Worm (Caenorhabditis elegans) whole organism, L1 larva: Measurements from ENCODE around the gene srj-21.

Source experiments
- alr-1 ChIP-seq: fragments of 200-800 bp; sonication (Bioruptor generic); optimal IDR thresholded peaks from 2 replicates; lab custom pipeline; 2018; ENCODE audit warnings: borderline replicate concordance, mild to moderate bottlenecking, missing genetic modification characterization, missing compliant biosample characterization
- aly-2 ChIP-seq: fragments of 150-350 bp; optimal IDR thresholded peaks from 2 replicates; lab custom pipeline; 2014; ENCODE audit warnings: missing biosample characterization, missing genetic modification characterization
- ama-1 ChIP-seq: fragments of 150-350 bp; optimal IDR thresholded peaks from 2 replicates; lab custom pipeline; 2014
- blmp-1 ChIP-seq: fragments of 150-350 bp; optimal IDR thresholded peaks from 2 replicates; lab custom pipeline; 2014; ENCODE audit warnings: missing biosample characterization, missing genetic modification characterization
- ceh-63 ChIP-seq: fragments of 200-800 bp; sonication (Bioruptor generic); optimal IDR thresholded peaks from 2 replicates; lab custom pipeline; 2018; ENCODE audit warnings: mild to moderate bottlenecking, missing genetic modification characterization, missing compliant biosample characterization
- ceh-82 ChIP-seq, 3 experiments: fragments of 150-350 bp in 1 of 3; sonication (generic microtip) in 2 of 3; optimal IDR thresholded peaks; 2 replicates each; lab custom pipeline; 2014 to 2017; ENCODE audit warnings: missing biosample characterization in 3 of 3, missing genetic modification characterization in 3 of 3
- ces-1 ChIP-seq: fragments of 150-350 bp; optimal IDR thresholded peaks from 2 replicates; lab custom pipeline; 2014; ENCODE audit warnings: missing biosample characterization, missing genetic modification reagents, missing genetic modification characterization
- dpl-1 ChIP-seq, 3 experiments: fragments of 150-350 bp in 2 of 3; sonication (generic microtip) in 1 of 3; optimal IDR thresholded peaks; 2 replicates each; lab custom pipeline; 2014 to 2017; ENCODE audit warnings: missing biosample characterization in 3 of 3, missing genetic modification characterization in 3 of 3, missing genetic modification reagents in 3 of 3
- dsc-1 ChIP-seq: sonication (generic microtip); optimal IDR thresholded peaks from 2 replicates; lab custom pipeline; 2016; ENCODE audit warnings: mild to moderate bottlenecking, missing genetic modification characterization, missing compliant biosample characterization
- efl-1 ChIP-seq, 4 experiments: fragments of 150-350 bp; optimal IDR thresholded peaks in 3 of 4; peaks in 1 of 4; 1 replicate in 1 of 4; 2 replicates in 3 of 4; lab custom pipeline; 2014; ENCODE audit warnings: missing biosample characterization in 2 of 4, missing genetic modification characterization in 2 of 4, missing genetic modification reagents in 2 of 4
- efl-3 ChIP-seq: fragments of 200-800 bp; sonication (Bioruptor generic); optimal IDR thresholded peaks from 2 replicates; lab custom pipeline; 2018; ENCODE audit warnings: mild to moderate bottlenecking, missing genetic modification characterization, missing compliant biosample characterization
- egl-27 ChIP-seq, 2 experiments: fragments of 150-350 bp in 1 of 2; sonication (generic microtip); optimal IDR thresholded peaks; 3 replicates each; lab custom pipeline; 2017 to 2018; ENCODE audit warnings: missing biosample characterization in 2 of 2, missing genetic modification characterization in 2 of 2, missing genetic modification reagents in 2 of 2
- elt-2 ChIP-seq: sonication (generic microtip); optimal IDR thresholded peaks from 2 replicates; lab custom pipeline; 2016; ENCODE audit warnings: missing genetic modification characterization, mild to moderate bottlenecking, inconsistent platforms, missing compliant biosample characterization, missing genetic modification reagents
- ets-5 ChIP-seq: fragments of 200-800 bp; sonication (Bioruptor generic); IDR thresholded peaks from 2 replicates; pipeline ENCODE4 v1.3.6; 2022; ENCODE audit warnings: missing genetic modification characterization, missing compliant biosample characterization
- fkh-4 ChIP-seq: sonication (generic microtip); optimal IDR thresholded peaks from 2 replicates; lab custom pipeline; 2016; ENCODE audit warnings: missing compliant biosample characterization, missing genetic modification characterization, borderline replicate concordance
- fos-1 ChIP-seq: fragments of 150-350 bp; optimal IDR thresholded peaks from 2 replicates; lab custom pipeline; 2014; ENCODE audit warnings: missing biosample characterization, missing genetic modification characterization
- irx-1 ChIP-seq: sonication (generic microtip); optimal IDR thresholded peaks from 2 replicates; lab custom pipeline; 2016; ENCODE audit warnings: missing genetic modification characterization, missing compliant biosample characterization
- isw-1 ChIP-seq: fragments of 200-800 bp; sonication (Bioruptor generic); IDR thresholded peaks from 2 replicates; pipeline ENCODE4 v1.3.6; 2022; ENCODE audit warnings: missing genetic modification characterization, missing compliant biosample characterization
- jun-1 ChIP-seq: fragments of 150-350 bp; optimal IDR thresholded peaks from 2 replicates; lab custom pipeline; 2014; ENCODE audit warnings: missing biosample characterization, missing genetic modification reagents, missing genetic modification characterization
- lin-14 ChIP-seq: fragments of 200-800 bp; sonication (Bioruptor generic); optimal IDR thresholded peaks from 2 replicates; lab custom pipeline; 2018; ENCODE audit warnings: mild to moderate bottlenecking, missing genetic modification characterization, moderate library complexity, missing compliant biosample characterization
- lin-15B ChIP-seq: fragments of 150-350 bp; sonication (generic microtip); optimal IDR thresholded peaks from 3 replicates; lab custom pipeline; 2014; ENCODE audit warnings: missing biosample characterization, missing genetic modification characterization
- lin-35 ChIP-seq, 2 experiments: fragments of 150-350 bp; optimal IDR thresholded peaks; 2 replicates each; lab custom pipeline; 2014; ENCODE audit warnings: missing biosample characterization in 2 of 2, missing genetic modification characterization in 2 of 2, missing genetic modification reagents in 2 of 2
- lsy-2 ChIP-seq, 2 experiments: fragments of 150-350 bp; optimal IDR thresholded peaks; 2 replicates each; lab custom pipeline; 2014; ENCODE audit warnings: missing biosample characterization in 2 of 2, missing genetic modification characterization in 2 of 2
- mdl-1 ChIP-seq, 2 experiments: fragments of 150-350 bp; optimal IDR thresholded peaks; 2 replicates each; lab custom pipeline; 2014 to 2017; ENCODE audit warnings: missing biosample characterization in 2 of 2, missing genetic modification characterization in 2 of 2, inconsistent platforms in 1 of 2
- mef-2 ChIP-seq: fragments of 150-350 bp; optimal IDR thresholded peaks from 2 replicates; lab custom pipeline; 2014; ENCODE audit warnings: missing biosample characterization, missing genetic modification characterization
- mep-1 ChIP-seq: fragments of 150-350 bp; optimal IDR thresholded peaks from 2 replicates; lab custom pipeline; 2014; ENCODE audit warnings: missing biosample characterization, missing genetic modification characterization
- nhr-12 ChIP-seq: sonication (generic microtip); optimal IDR thresholded peaks from 2 replicates; lab custom pipeline; 2017; ENCODE audit warnings: missing biosample characterization, missing genetic modification characterization
- nhr-20 ChIP-seq: sonication (generic microtip); optimal IDR thresholded peaks from 2 replicates; lab custom pipeline; 2016; ENCODE audit warnings: mild to moderate bottlenecking, missing genetic modification characterization, missing compliant biosample characterization
- nhr-47 ChIP-seq: sonication (generic microtip); optimal IDR thresholded peaks from 2 replicates; lab custom pipeline; 2016; ENCODE audit warnings: mild to moderate bottlenecking, missing genetic modification characterization, moderate library complexity, missing compliant biosample characterization
- nhr-76 ChIP-seq: sonication (generic microtip); optimal IDR thresholded peaks from 2 replicates; lab custom pipeline; 2017; ENCODE audit warnings: missing biosample characterization, missing genetic modification characterization
- nhr-77 ChIP-seq: fragments of 150-350 bp; optimal IDR thresholded peaks from 2 replicates; lab custom pipeline; 2014; ENCODE audit warnings: missing biosample characterization, missing genetic modification characterization
- nhr-84 ChIP-seq: sonication (generic microtip); optimal IDR thresholded peaks from 2 replicates; lab custom pipeline; 2017; ENCODE audit warnings: missing biosample characterization, missing genetic modification characterization
- nhr-85 ChIP-seq: sonication (generic microtip); peaks from one replicate; lab custom pipeline; 2016; ENCODE audit warnings: missing genetic modification characterization, inconsistent platforms, missing compliant biosample characterization
- nhr-90 ChIP-seq: sonication (generic microtip); optimal IDR thresholded peaks from 2 replicates; lab custom pipeline; 2016; ENCODE audit warnings: mild to moderate bottlenecking, missing genetic modification characterization, missing compliant biosample characterization; ENCODE audit not compliant: poor library complexity
- pqm-1 ChIP-seq: sonication (generic microtip); optimal IDR thresholded peaks from 3 replicates; lab custom pipeline; 2017; ENCODE audit warnings: missing biosample characterization, missing genetic modification characterization
- sox-4 ChIP-seq: sonication (generic microtip); optimal IDR thresholded peaks from 2 replicates; lab custom pipeline; 2016; ENCODE audit warnings: missing genetic modification characterization, missing compliant biosample characterization
- sptf-1 ChIP-seq: fragments of 150-350 bp; optimal IDR thresholded peaks from 2 replicates; lab custom pipeline; 2014; ENCODE audit warnings: missing biosample characterization, missing genetic modification characterization
- sup-37 ChIP-seq: fragments of 200-800 bp; sonication (Bioruptor generic); optimal IDR thresholded peaks from 2 replicates; lab custom pipeline; 2018; ENCODE audit warnings: mild to moderate bottlenecking, missing genetic modification characterization, missing compliant biosample characterization
- swsn-7 ChIP-seq: sonication (generic microtip); optimal IDR thresholded peaks from 2 replicates; lab custom pipeline; 2016; ENCODE audit warnings: missing genetic modification characterization, missing compliant biosample characterization
- tbx-2 ChIP-seq: sonication (generic microtip); optimal IDR thresholded peaks from 2 replicates; lab custom pipeline; 2016; ENCODE audit warnings: missing genetic modification characterization, missing compliant biosample characterization
- tlp-1 ChIP-seq: fragments of 150-350 bp; optimal IDR thresholded peaks from 2 replicates; lab custom pipeline; 2014; ENCODE audit warnings: missing biosample characterization, missing genetic modification characterization
- unc-130 ChIP-seq: fragments of 150-350 bp; optimal IDR thresholded peaks from 2 replicates; lab custom pipeline; 2017; ENCODE audit warnings: missing biosample characterization, missing genetic modification characterization, inconsistent platforms
- unc-62 ChIP-seq: fragments of 150-350 bp; optimal IDR thresholded peaks from 2 replicates; lab custom pipeline; 2014; ENCODE audit warnings: missing biosample characterization, missing genetic modification reagents, missing genetic modification characterization
- unc-98 ChIP-seq: fragments of 200-800 bp; sonication (Bioruptor generic); IDR thresholded peaks from 2 replicates; pipeline ENCODE4 v1.3.6; 2022; ENCODE audit warnings: missing genetic modification characterization, missing compliant biosample characterization
- zag-1 ChIP-seq: fragments of 150-350 bp; optimal IDR thresholded peaks from 2 replicates; lab custom pipeline; 2014; ENCODE audit warnings: missing biosample characterization, missing genetic modification characterization
- ztf-11 ChIP-seq, 2 experiments: sonication (generic microtip); optimal IDR thresholded peaks; 2 replicates each; lab custom pipeline; 2016 to 2017; ENCODE audit warnings: missing genetic modification characterization in 2 of 2, missing biosample characterization in 1 of 2, missing compliant biosample characterization in 1 of 2
- ztf-4 ChIP-seq: fragments of 150-350 bp; optimal IDR thresholded peaks from 2 replicates; lab custom pipeline; 2014; ENCODE audit warnings: missing biosample characterization, missing genetic modification characterization

The srj-21 gene

DNA sequence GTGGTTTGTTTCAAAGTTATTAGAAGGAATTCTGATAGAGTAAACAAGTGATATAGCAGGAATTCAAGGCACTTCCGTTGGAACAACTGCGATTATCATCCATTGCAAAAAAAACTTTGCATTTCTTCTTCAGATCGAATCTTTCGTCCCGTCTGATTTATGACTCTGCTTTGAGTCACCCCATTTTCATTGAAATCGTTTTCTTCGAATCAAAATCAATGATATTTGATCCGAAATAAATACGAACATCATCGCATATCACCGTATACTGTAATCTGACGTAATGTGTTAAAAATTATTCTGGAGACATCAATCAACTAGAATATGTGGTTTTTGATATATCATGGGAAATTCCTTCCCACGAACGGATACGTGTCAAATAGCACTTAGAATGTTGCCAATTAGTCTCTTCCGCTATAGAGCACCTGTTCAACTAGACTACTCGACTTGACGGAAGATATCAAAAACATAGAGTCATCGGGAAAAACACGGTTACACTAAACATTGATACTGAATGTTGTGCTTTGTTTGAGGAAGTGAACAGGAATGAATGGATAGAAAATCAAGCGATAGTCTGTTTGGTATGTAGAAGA is 14.2 kb upstream of the srj-21 start:
- peak; percentile 20 for TF ChIP-seq blmp-1 (tag; lab: Kevin White, UChicago)
- TF ChIP-seq zag-1 (tag; lab: Kevin White, UChicago) = no peak
- TF ChIP-seq nhr-85 (tag; lab: Kevin White, UChicago) = peak; percentile 57

ce11 chrV:10731989-10732472 is 13.1 kb upstream of the srj-21 start, which contains the start of gene T28B11.1:
TSS of gene T28B11.1 (minus strand) at chrV:10732422.
- no peak for TF ChIP-seq lsy-2 (tag; optimal IDR thresholded peaks at IDR 0.05; lab: Kevin White, UChicago)
- peak in 1 of 2 experiments; percentile 3 for TF ChIP-seq lin-35 (GFP tag; optimal IDR thresholded peaks at IDR 0.05; lab: Kevin White, UChicago)
- no peak for TF ChIP-seq nhr-76 (tag; lab: Kevin White, UChicago)
- TF ChIP-seq aly-2 (tag; lab: Kevin White, UChicago) = no peak
- TF ChIP-seq unc-130 = no peak
- TF ChIP-seq ces-1 = no peak
- TF ChIP-seq nhr-77 (tag; lab: Kevin White, UChicago) = no peak
- TF ChIP-seq elt-2 (tag; lab: Kevin White, UChicago) = peak; percentile 78
- no peak for TF ChIP-seq sptf-1 (tag; lab: Kevin White, UChicago)

ce11 chrV:10736756-10737155 is 8.4 kb upstream of the srj-21 start, which contains the start of the genes mre-11 and wdr-5.3:
TSS of gene mre-11 (minus strand) at chrV:10736868.
TSS of gene wdr-5.3 (plus strand) at chrV:10737116.
- TF ChIP-seq nhr-20 (tag; lab: Kevin White, UChicago) (peak; percentile 80), nhr-84 (tag; lab: Kevin White, UChicago) (no peak), ces-1 (no peak), nhr-77 (tag; lab: Kevin White, UChicago) (no peak), ztf-11 (tag; optimal IDR thresholded peaks at IDR 0.05; lab: Kevin White, UChicago) (peak in 1 of 2 experiments; percentile 78), sup-37 (no peak), efl-1 (optimal IDR thresholded peaks at IDR 0.05; lab: Kevin White, UChicago) (peak; percentile 70 to 90), efl-1 (GFP tag; optimal IDR thresholded peaks at IDR 0.05 in 1 of 2; lab: Kevin White, UChicago) (peak; percentile 89 to 99), ceh-63 (GFP tag; lab: Kevin White, UChicago) (no peak), dsc-1 (tag; lab: Kevin White, UChicago) (no peak), zag-1 (tag; lab: Kevin White, UChicago) (no peak), sptf-1 (tag; lab: Kevin White, UChicago) (no peak), ztf-4 (tag; lab: Kevin White, UChicago) (no peak), fkh-4 (tag; lab: Kevin White, UChicago) (peak; percentile 17), unc-130 (peak; percentile 69), fos-1 (tag; lab: Kevin White, UChicago) (no peak), unc-62 (GFP tag; lab: Kevin White, UChicago) (no peak), lin-14 (no peak), ama-1 (lab: Kevin White, UChicago) (no peak), lin-15B (peak; percentile 56), efl-3 (no peak), jun-1 (tag; lab: Kevin White, UChicago) (no peak), nhr-12 (tag; lab: Kevin White, UChicago) (no peak), mdl-1 (tag; optimal IDR thresholded peaks at IDR 0.05; lab: Kevin White, UChicago) (peak in 1 of 2 experiments; percentile 41), nhr-90 (peak; percentile 71), ets-5 (GFP tag; lab: Robert Waterston, UW) (no peak), alr-1 (tag; lab: Kevin White, UChicago) (no peak), egl-27 (tag; optimal IDR thresholded peaks at IDR 0.05; lab: Kevin White, UChicago) (no peak), nhr-85 (tag; lab: Kevin White, UChicago) (peak; percentile 75), lin-35 (GFP tag; optimal IDR thresholded peaks at IDR 0.05; lab: Kevin White, UChicago) (peak; percentile 85 to 92), dpl-1 (GFP tag; optimal IDR thresholded peaks at IDR 0.05; lab: Kevin White, UChicago) (peak; percentile 84 to 92 (median 88)), swsn-7 (peak; percentile 75), tlp-1 (tag; lab: Kevin White, UChicago) (no peak), nhr-47 (tag; lab: Kevin White, UChicago) (peak; percentile 79), mef-2 (tag; lab: Kevin White, UChicago) (no peak), tbx-2 (tag; lab: Kevin White, UChicago) (no peak), pqm-1 (tag; lab: Kevin White, UChicago) (no peak), unc-98 (GFP tag; lab: Robert Waterston, UW) (no peak), mep-1 (tag; lab: Kevin White, UChicago) (peak; percentile 68), isw-1 (GFP tag; lab: Robert Waterston, UW) (peak; percentile 46), irx-1 (tag; lab: Kevin White, UChicago) (peak; percentile 68), sox-4 (tag; lab: Kevin White, UChicago) (peak; percentile 52), ceh-82 (tag; optimal IDR thresholded peaks at IDR 0.05; lab: Kevin White, UChicago) (peak in 2 of 3 experiments; percentile 37)
